Fruit fly (Drosophila melanogaster) ovary, adult (tissue): Measurements from ENCODE around the gene CG46448.

Source experiments
- CG17801 ChIP-seq: fragments of 200-800 bp; optimal IDR thresholded peaks from 2 replicates; lab custom pipeline; 2019; ENCODE audit warnings: missing biosample characterization, mild to moderate bottlenecking, missing genetic modification characterization, moderate library complexity; ENCODE audit not compliant: partially characterized antibody

Gene CG46448

dm6 chr2L:2375655-2376417 is 15.6 kb upstream of the CG46448 start, which contains the start of gene Atxn7:
Gene Atxn7, plus strand, starts transcription at chr2L:2375841.
- TF ChIP-seq CG17801 (GFP tag; lab: Kevin White, UChicago), result peak; percentile 78

dm6 chr2L:2376418-2376702 is 15.1 kb upstream of the CG46448 start:
- no peak for TF ChIP-seq CG17801 (GFP tag; lab: Kevin White, UChicago)

- peak; percentile 86 for TF ChIP-seq CG17801 (GFP tag; lab: Kevin White, UChicago)
Observed at dm6 chr2L:2380805-2381204, 10.7 kb upstream of the CG46448 start, which contains the start of gene Eogt. Gene Eogt, plus strand, starts transcription at chr2L:2381097.

- TF ChIP-seq CG17801 (GFP tag; lab: Kevin White, UChicago), result no peak
Observed at dm6 chr2L:2382971-2383370, 8.5 kb upstream of the CG46448 start, which contains the start of gene PIG-Wa. Gene PIG-Wa, plus strand, starts transcription at chr2L:2383202.

DNA sequence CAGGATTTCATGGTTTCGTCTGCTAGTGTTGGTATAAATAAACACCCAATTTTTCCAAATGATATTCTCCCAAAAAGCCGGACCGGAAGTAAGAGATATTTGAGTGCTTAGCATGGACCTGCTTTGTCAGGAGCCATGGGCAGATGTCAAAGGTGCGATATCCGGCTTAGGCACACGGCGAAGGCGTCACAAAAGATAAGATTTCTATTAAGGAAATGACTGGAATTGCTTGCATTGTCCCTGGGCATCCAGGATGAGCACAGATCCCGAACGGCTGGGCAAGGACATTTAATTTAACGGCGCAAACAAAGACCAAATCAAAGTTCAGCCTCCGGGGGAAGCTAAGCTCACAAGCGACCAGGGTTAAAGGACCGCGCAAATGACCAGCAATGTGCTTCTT is 5.8 kb upstream of the CG46448 start, which contains the start of gene CG3557:
Gene CG3557, minus strand, starts transcription at position 101 of the 400 bp plus-strand sequence.
- TF ChIP-seq CG17801 (GFP tag; lab: Kevin White, UChicago), result no peak

- no peak for TF ChIP-seq CG17801 (GFP tag; lab: Kevin White, UChicago)
Observed at dm6 chr2L:2390589-2390988, 871 bp upstream of the CG46448 start, which contains the start of gene CG43750. Gene CG43750, minus strand, starts transcription at chr2L:2390689.

- no peak for TF ChIP-seq CG17801 (GFP tag; lab: Kevin White, UChicago)
Observed at dm6 chr2L:2394872-2395271, 3.4 kb downstream of the CG46448 start.

DNA sequence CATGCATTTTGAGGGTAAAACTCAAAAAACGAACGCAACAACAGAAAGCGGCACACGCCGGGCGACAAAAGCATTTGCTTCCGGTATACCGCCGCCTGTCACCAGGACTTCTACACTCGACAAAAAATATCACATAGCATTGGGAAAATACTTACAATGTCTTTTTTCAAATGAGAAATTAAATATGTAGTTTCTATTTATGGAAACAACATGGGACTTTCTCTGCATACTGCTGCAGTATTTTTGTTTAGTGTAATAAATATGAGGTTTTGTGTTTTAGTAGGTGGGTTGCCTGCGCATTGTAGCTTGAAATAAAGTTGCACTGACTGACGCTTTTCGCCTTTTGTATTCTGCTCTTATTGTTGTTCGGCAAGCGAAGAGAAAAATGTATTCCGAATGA is 5.6 kb downstream of the CG46448 start:
- no peak for TF ChIP-seq CG17801 (GFP tag; lab: Kevin White, UChicago)

DNA sequence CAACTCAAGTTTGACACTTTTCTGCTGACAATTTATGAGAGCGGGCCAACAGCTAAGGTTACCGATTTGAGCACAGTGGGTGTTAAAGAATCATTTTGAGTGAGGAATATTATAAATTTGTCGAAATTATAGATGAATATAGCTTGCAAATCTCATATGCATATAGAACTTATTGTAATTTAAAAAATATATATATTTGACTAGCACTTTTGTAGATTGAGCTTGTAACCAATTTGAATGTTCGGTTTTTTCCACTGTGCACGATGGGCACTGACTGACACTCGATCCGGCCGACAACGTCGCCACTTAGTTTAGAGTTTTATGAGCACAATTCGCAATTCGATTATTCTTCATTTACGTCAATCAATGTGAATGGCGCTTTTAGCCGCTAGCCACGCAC is 7.0 kb downstream of the CG46448 start:
- TF ChIP-seq CG17801 (GFP tag; lab: Kevin White, UChicago), result no peak

- TF ChIP-seq CG17801 (GFP tag; lab: Kevin White, UChicago), result no peak
Observed at dm6 chr2L:2399897-2400296, 8.4 kb downstream of the CG46448 start, which contains the start of gene VGlut. Gene VGlut, plus strand, starts transcription at chr2L:2400295.

- no peak for TF ChIP-seq CG17801 (GFP tag; lab: Kevin White, UChicago)
Observed at dm6 chr2L:2402194-2402593, 10.7 kb downstream of the CG46448 start.

dm6 chr2L:2404631-2405030 is 13.2 kb downstream of the CG46448 start:
- TF ChIP-seq CG17801 (GFP tag; lab: Kevin White, UChicago), result no peak

DNA sequence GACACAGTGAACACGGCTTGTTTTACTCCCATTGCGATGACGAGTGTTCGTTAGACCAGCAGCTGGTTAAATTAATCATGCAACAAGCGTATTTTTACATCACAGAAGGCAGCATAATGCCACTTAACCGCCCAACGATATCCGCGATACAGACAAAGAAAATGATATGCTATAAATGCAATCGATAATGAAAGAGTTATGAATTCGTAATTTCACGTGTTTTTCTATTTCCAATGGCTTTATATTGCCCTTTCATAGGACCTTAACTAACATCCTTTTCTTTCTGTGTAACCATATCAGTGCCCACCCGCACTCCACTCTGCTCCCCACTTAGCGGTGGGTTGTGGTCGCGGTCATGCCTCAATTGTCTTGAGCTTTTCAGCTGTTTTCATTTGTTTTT is 21.6 kb downstream of the CG46448 start:
- TF ChIP-seq CG17801 (GFP tag; lab: Kevin White, UChicago), result no peak

DNA sequence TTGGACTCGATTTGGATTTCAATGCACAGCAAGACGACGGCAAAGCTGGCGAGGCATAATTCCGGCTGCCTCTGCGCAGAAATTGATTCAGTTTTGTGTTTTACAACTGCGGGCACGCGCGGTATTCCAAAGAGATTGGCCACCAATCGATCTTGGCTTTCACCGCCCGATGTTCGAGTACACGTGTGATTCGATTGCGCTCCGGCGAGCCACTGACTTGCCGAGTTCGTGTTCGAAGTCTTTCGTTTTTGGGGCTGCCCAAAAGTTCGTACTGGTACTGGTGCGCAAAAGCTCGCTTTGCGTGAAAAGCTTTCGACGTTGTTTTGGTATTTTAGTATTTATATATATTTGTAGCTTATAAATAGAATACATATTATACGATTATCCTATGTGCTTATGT is 23.6 kb downstream of the CG46448 start, which contains the start of gene CG18641:
Gene CG18641, minus strand, starts transcription at position 214 of the 400 bp plus-strand sequence.
- no peak for TF ChIP-seq CG17801 (GFP tag; lab: Kevin White, UChicago)

- TF ChIP-seq CG17801 (GFP tag; lab: Kevin White, UChicago), result no peak
Observed at dm6 chr2L:2416620-2417019, 25.2 kb downstream of the CG46448 start, which contains the start of gene CG31948. Gene CG31948, minus strand, starts transcription at chr2L:2416720.

dm6 chr2L:2417865-2418264 is 26.4 kb downstream of the CG46448 start, which contains the start of gene CG34448:
Gene CG34448, minus strand, starts transcription at chr2L:2417965.
- TF ChIP-seq CG17801 (GFP tag; lab: Kevin White, UChicago), result no peak
